Worm (Caenorhabditis elegans): Measurements from ENCODE around the gene ncs-1.

DNA sequence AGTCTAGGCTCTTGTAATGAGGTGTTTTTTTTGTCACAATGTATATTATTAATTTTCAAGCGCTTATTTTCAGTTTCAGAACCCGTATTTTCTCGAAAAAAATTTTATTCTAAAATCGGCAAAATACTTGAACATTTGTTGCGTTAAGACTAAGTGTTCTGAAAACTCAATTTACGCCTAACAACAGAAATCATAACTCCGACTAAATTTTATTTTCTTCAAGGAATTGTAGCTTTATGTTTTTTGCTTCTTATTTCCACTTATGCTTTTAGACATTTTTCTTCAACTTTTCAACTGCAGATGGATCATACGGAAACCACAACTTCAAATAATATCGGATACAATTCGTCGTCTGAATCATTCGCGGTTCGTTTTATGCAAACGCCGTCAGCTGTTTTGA is 29.6 kb downstream of the ncs-1 start, which contains the start of gene F35H12.1:
- TF ChIP-seq madf-10 (tag; optimal IDR thresholded peaks at IDR 0.05) (no peak), attf-5 (GFP tag; optimal IDR thresholded peaks at IDR 0.05) (no peak), dpl-1 (GFP tag; optimal IDR thresholded peaks at IDR 0.05) (no peak), cebp-2 (GFP tag; IDR thresholded peaks at IDR 0.05) (no peak), somi-1 (GFP tag; optimal IDR thresholded peaks at IDR 0.05) (no peak), ceh-40 (GFP tag; IDR thresholded peaks at IDR 0.05) (no peak)
